Comparison of ENCODE assay signal across 2 fruit fly cellular contexts in genomic region chr2L:19096361-19096760, dm6.
TF ChIP-seq lines count a peak whose summit lies in the region.

No protein-coding gene starts in this region.

- no peak for TF ChIP-seq CTCF in whole organism, embryonic (GFP tag; optimal IDR thresholded peaks at IDR 0.05; lab: Kevin White, UChicago)

TF ChIP-seq in whole organism, embryonic, 481 proteins besides CTCF, POLR2A, EP300 and RAD21 (continues in another document):
- TF ChIP-seq Ets97D (GFP tag; optimal IDR thresholded peaks at IDR 0.05; lab: Kevin White, UChicago): no peak
- TF ChIP-seq Med (GFP tag; lab: Kevin White, UChicago): peak; percentile 25
- TF ChIP-seq CG8388 (GFP tag; optimal IDR thresholded peaks at IDR 0.05; lab: Kevin White, UChicago): no peak
- peak; percentile 34 for TF ChIP-seq sug (tag; optimal IDR thresholded peaks at IDR 0.05; lab: Kevin White, UChicago)
- no peak for TF ChIP-seq gsb (GFP tag; IDR thresholded peaks at IDR 0.05; lab: Robert Waterston, UW)
- TF ChIP-seq sens (GFP tag; lab: Kevin White, UChicago): peak; percentile 80
- TF ChIP-seq CG11085 (GFP tag; IDR thresholded peaks at IDR 0.05; lab: Robert Waterston, UW): no peak
- no peak for TF ChIP-seq CG11456 (GFP tag; IDR thresholded peaks at IDR 0.05; lab: Robert Waterston, UW)
- no peak for TF ChIP-seq slbo (GFP tag; IDR thresholded peaks at IDR 0.05; lab: Robert Waterston, UW)
- peak; percentile 96 for TF ChIP-seq Vsx1 (GFP tag; optimal IDR thresholded peaks at IDR 0.05; lab: Kevin White, UChicago)
- TF ChIP-seq Spps (tag; optimal IDR thresholded peaks at IDR 0.05; lab: Kevin White, UChicago): no peak
- no peak for TF ChIP-seq Poxn (GFP tag; IDR thresholded peaks at IDR 0.05; lab: Robert Waterston, UW)
- TF ChIP-seq CG2889 (GFP tag; IDR thresholded peaks at IDR 0.05; lab: Robert Waterston, UW): no peak
- TF ChIP-seq trem (tag; optimal IDR thresholded peaks at IDR 0.05; lab: Kevin White, UChicago): no peak
- TF ChIP-seq wor (GFP tag; IDR thresholded peaks at IDR 0.05; lab: Robert Waterston, UW): no peak
- no peak for TF ChIP-seq dan (GFP tag; IDR thresholded peaks at IDR 0.05; lab: Robert Waterston, UW)
- peak; percentile 20 for TF ChIP-seq CG12769 (tag; optimal IDR thresholded peaks at IDR 0.05; lab: Kevin White, UChicago)
- TF ChIP-seq gcm (GFP tag; optimal IDR thresholded peaks at IDR 0.05; lab: Kevin White, UChicago): no peak
- TF ChIP-seq aop (GFP tag; IDR thresholded peaks at IDR 0.05; lab: Robert Waterston, UW): no peak
- TF ChIP-seq sens-2 (GFP tag; IDR thresholded peaks at IDR 0.05; lab: Robert Waterston, UW): peak; percentile 71
- no peak for TF ChIP-seq unpg (GFP tag; optimal IDR thresholded peaks at IDR 0.05; lab: Kevin White, UChicago)
- TF ChIP-seq CG3407 (GFP tag; optimal IDR thresholded peaks at IDR 0.05; lab: Kevin White, UChicago): no peak
- TF ChIP-seq CG12942 (GFP tag; optimal IDR thresholded peaks at IDR 0.05; lab: Kevin White, UChicago): no peak
- TF ChIP-seq exex (tag; optimal IDR thresholded peaks at IDR 0.05; lab: Kevin White, UChicago): peak; percentile 60
- TF ChIP-seq CG2678 (tag; optimal IDR thresholded peaks at IDR 0.05; lab: Kevin White, UChicago): no peak
- no peak for TF ChIP-seq CG12744 (GFP tag; optimal IDR thresholded peaks at IDR 0.05; lab: Kevin White, UChicago)
- peak; percentile 80 for TF ChIP-seq grn (GFP tag; optimal IDR thresholded peaks at IDR 0.05; lab: Kevin White, UChicago)
- no peak for TF ChIP-seq jigr1 (GFP tag; IDR thresholded peaks at IDR 0.05; lab: Robert Waterston, UW)
- peak; percentile 92 for TF ChIP-seq twi (tag; optimal IDR thresholded peaks at IDR 0.05; lab: Kevin White, UChicago)
- TF ChIP-seq Dll (GFP tag; IDR thresholded peaks at IDR 0.05; lab: Robert Waterston, UW; ENCODE audit: partially characterized antibody): no peak
- TF ChIP-seq ERR (GFP tag; optimal IDR thresholded peaks at IDR 0.05; lab: Kevin White, UChicago): no peak
- peak in 1 of 2 experiments; percentile 55 for TF ChIP-seq Hr78 (GFP tag; optimal IDR thresholded peaks at IDR 0.05; lab: Kevin White, UChicago)
- peak; percentile 7 for TF ChIP-seq cg (GFP tag; optimal IDR thresholded peaks at IDR 0.05; lab: Kevin White, UChicago)
- peak in 1 of 2 experiments; percentile 90 for TF ChIP-seq Pdp1 (GFP tag; optimal IDR thresholded peaks at IDR 0.05; lab: Kevin White, UChicago)
- TF ChIP-seq CG10147 (GFP tag; optimal IDR thresholded peaks at IDR 0.05; lab: Kevin White, UChicago): no peak
- TF ChIP-seq CG2875 (GFP tag; optimal IDR thresholded peaks at IDR 0.05; lab: Kevin White, UChicago): peak; percentile 24
- TF ChIP-seq gce (GFP tag; IDR thresholded peaks at IDR 0.05; lab: Robert Waterston, UW): 0 out of 3 replicates have a peak, but pooled peaks have one; percentile 27
- no peak for TF ChIP-seq cwo (GFP tag; optimal IDR thresholded peaks at IDR 0.05; lab: Kevin White, UChicago)
- no peak for TF ChIP-seq lbe (GFP tag; optimal IDR thresholded peaks at IDR 0.05; lab: Kevin White, UChicago)
- TF ChIP-seq Lim3 (GFP tag; IDR thresholded peaks at IDR 0.05; lab: Robert Waterston, UW): 0 out of 2 replicates have a peak, but pooled peaks have one; percentile 56
- TF ChIP-seq CG34422 (GFP tag; IDR thresholded peaks at IDR 0.05; lab: Robert Waterston, UW): 0 out of 3 replicates have a peak, but pooled peaks have one; percentile 11
- no peak for TF ChIP-seq CG34376 (GFP tag; optimal IDR thresholded peaks at IDR 0.05; lab: Kevin White, UChicago)
- TF ChIP-seq CrebB (tag; optimal IDR thresholded peaks at IDR 0.05; lab: Kevin White, UChicago): no peak
- TF ChIP-seq lilli (GFP tag; optimal IDR thresholded peaks at IDR 0.05; lab: Kevin White, UChicago): no peak
- no peak for TF ChIP-seq Hr3 (GFP tag; optimal IDR thresholded peaks at IDR 0.05; lab: Kevin White, UChicago)
- no peak for TF ChIP-seq sna (GFP tag; IDR thresholded peaks at IDR 0.05; lab: Robert Waterston, UW; ENCODE audit: partially characterized antibody)
- no peak for TF ChIP-seq CG9215 (GFP tag; IDR thresholded peaks at IDR 0.05; lab: Robert Waterston, UW)

TF ChIP-seq in whole organism, prepupa, 60 proteins besides CTCF, POLR2A, EP300 and RAD21:
- TF ChIP-seq Hr38 (GFP tag; optimal IDR thresholded peaks at IDR 0.05; lab: Kevin White, UChicago) (no peak), Gug (GFP tag; IDR thresholded peaks at IDR 0.05; lab: Robert Waterston, UW) (peak; percentile 41; the same call in 1 of the 2 replicates), Ets21C (GFP tag; optimal IDR thresholded peaks at IDR 0.05; lab: Kevin White, UChicago) (no peak), CG3919 (GFP tag; optimal IDR thresholded peaks at IDR 0.05; lab: Kevin White, UChicago) (no peak), CG11902 (GFP tag; optimal IDR thresholded peaks at IDR 0.05; lab: Kevin White, UChicago) (no peak), CG6808 (GFP tag; optimal IDR thresholded peaks at IDR 0.05; lab: Kevin White, UChicago) (no peak), Eip78C (GFP tag; lab: Kevin White, UChicago) (peak; percentile 33), fkh (GFP tag; optimal IDR thresholded peaks at IDR 0.05; lab: Kevin White, UChicago) (peak; percentile 74)

Comparison
In these comparisons a context has a peak if more than half of its experiments do, and no peak if none do; other contexts are left out.
1. Of the 7 proteins assayed by ChIP-seq in both whole organism, embryonic and whole organism, prepupa: peak only in whole organism, embryonic: none; only in whole organism, prepupa: Gug; in both: none; in neither: 6.